Worm (Caenorhabditis elegans) whole organism, L1 larva: ENCODE measurements around the gene C02G6.3.

ENCODE experiments used
- efl-3 ChIP-seq: fragments of 200-800 bp; sonication (Bioruptor generic); optimal IDR thresholded peaks from 2 replicates; lab custom pipeline; 2018; ENCODE audit warnings: mild to moderate bottlenecking, missing genetic modification characterization, missing compliant biosample characterization
- egl-13 ChIP-seq: sonication (generic microtip); optimal IDR thresholded peaks from 2 replicates; lab custom pipeline; 2016; ENCODE audit warnings: missing genotype, missing genetic modification reagents, missing genetic modification characterization, missing compliant biosample characterization
- jun-1 ChIP-seq: fragments of 150-350 bp; optimal IDR thresholded peaks from 2 replicates; lab custom pipeline; 2014; ENCODE audit warnings: missing biosample characterization, missing genetic modification reagents, missing genetic modification characterization
- lin-13 ChIP-seq: fragments of 150-350 bp; optimal IDR thresholded peaks from 2 replicates; lab custom pipeline; 2014; ENCODE audit warnings: missing biosample characterization, missing genetic modification reagents, missing genetic modification characterization
- lin-15B ChIP-seq: fragments of 150-350 bp; sonication (generic microtip); optimal IDR thresholded peaks from 3 replicates; lab custom pipeline; 2014; ENCODE audit warnings: missing biosample characterization, missing genetic modification characterization
- mdl-1 ChIP-seq, 2 experiments: fragments of 150-350 bp; optimal IDR thresholded peaks; 2 replicates each; lab custom pipeline; 2014 to 2017; ENCODE audit warnings: missing biosample characterization in 2 of 2, missing genetic modification characterization in 2 of 2, inconsistent platforms in 1 of 2
- nhr-19 ChIP-seq: fragments of 200-800 bp; sonication (Bioruptor generic); conservative IDR thresholded peaks from 2 replicates; pipeline ENCODE4 v1.3.6; 2022; ENCODE audit warnings: missing genetic modification characterization, missing compliant biosample characterization
- nhr-28 ChIP-seq: fragments of 150-350 bp; optimal IDR thresholded peaks from 2 replicates; lab custom pipeline; 2014; ENCODE audit warnings: missing biosample characterization, missing genetic modification characterization
- snpc-4 ChIP-seq: fragments of 150-350 bp; optimal IDR thresholded peaks from 2 replicates; lab custom pipeline; 2014; ENCODE audit warnings: missing biosample characterization, missing genetic modification characterization
- tbx-2 ChIP-seq: sonication (generic microtip); optimal IDR thresholded peaks from 2 replicates; lab custom pipeline; 2016; ENCODE audit warnings: missing genetic modification characterization, missing compliant biosample characterization
- zag-1 ChIP-seq: fragments of 150-350 bp; optimal IDR thresholded peaks from 2 replicates; lab custom pipeline; 2014; ENCODE audit warnings: missing biosample characterization, missing genetic modification characterization

ce11 chrV:5842507-5843144 is 37.5 kb upstream of the C02G6.3 start:
- TF ChIP-seq jun-1 (tag; lab: Kevin White, UChicago), result no peak
- TF ChIP-seq lin-15B (tag; lab: Kevin White, UChicago), result no peak
- no peak for TF ChIP-seq nhr-28 (tag; lab: Kevin White, UChicago)
- TF ChIP-seq egl-13 (tag; lab: Kevin White, UChicago), result no peak
- no peak for TF ChIP-seq nhr-19
- TF ChIP-seq tbx-2, result no peak
- no peak for TF ChIP-seq mdl-1 (tag; optimal IDR thresholded peaks at IDR 0.05; lab: Kevin White, UChicago)
- no peak for TF ChIP-seq snpc-4 (tag; lab: Kevin White, UChicago)
- no peak for TF ChIP-seq efl-3 (GFP tag; lab: Kevin White, UChicago)
- no peak for TF ChIP-seq lin-13 (GFP tag; lab: Kevin White, UChicago)
- no peak for TF ChIP-seq zag-1 (tag; lab: Kevin White, UChicago)
